Worm (Caenorhabditis elegans) whole organism, L4/young adult: ENCODE measurements around the gene scl-15.

Experiments
- W03F9.2 ChIP-seq: fragments of 150-350 bp; optimal IDR thresholded peaks from 2 replicates; lab custom pipeline; 2014; ENCODE audit warnings: missing biosample characterization, missing genetic modification characterization
- him-1 ChIP-seq: sonication (generic microtip); optimal IDR thresholded peaks from 2 replicates; lab custom pipeline; 2016; ENCODE audit warnings: missing genotype, missing genetic modification reagents, missing genetic modification characterization, missing compliant biosample characterization

ce11 chrII:3323179-3323578 is 38.7 kb upstream of the scl-15 start, which contains the start of gene Y46D2A.2:
- no peak for TF ChIP-seq W03F9.2 (tag; lab: Kevin White, UChicago)
- no peak for TF ChIP-seq him-1 (tag; lab: Kevin White, UChicago)
